Worm (Caenorhabditis elegans) whole organism, L1 larva: ENCODE results near the gene F30B5.11.

ENCODE experiments used
- Y116A8C.19 ChIP-seq: sonication (generic microtip); optimal IDR thresholded peaks from 2 replicates; lab custom pipeline; 2016; ENCODE audit warnings: missing compliant biosample characterization, missing genetic modification characterization, borderline replicate concordance
- blmp-1 ChIP-seq: fragments of 150-350 bp; optimal IDR thresholded peaks from 2 replicates; lab custom pipeline; 2014; ENCODE audit warnings: missing biosample characterization, missing genetic modification characterization
- elt-3 ChIP-seq, 6 experiments: fragments of 150-350 bp in 1 of 6; sonication (generic microtip); optimal IDR thresholded peaks; 2 replicates each; lab custom pipeline; 2017 to 2018; ENCODE audit warnings: missing biosample characterization in 6 of 6, missing genetic modification characterization in 6 of 6, inconsistent platforms in 1 of 6
- hlh-17 ChIP-seq: fragments of 200-800 bp; sonication (Bioruptor generic); optimal IDR thresholded peaks from 2 replicates; lab custom pipeline; 2018; ENCODE audit warnings: missing genetic modification characterization, mild to moderate bottlenecking, missing compliant biosample characterization, moderate library complexity, borderline replicate concordance
- lin-13 ChIP-seq: fragments of 150-350 bp; optimal IDR thresholded peaks from 2 replicates; lab custom pipeline; 2014; ENCODE audit warnings: missing biosample characterization, missing genetic modification reagents, missing genetic modification characterization
- lin-35 ChIP-seq, 2 experiments: fragments of 150-350 bp; optimal IDR thresholded peaks; 2 replicates each; lab custom pipeline; 2014; ENCODE audit warnings: missing biosample characterization in 2 of 2, missing genetic modification characterization in 2 of 2, missing genetic modification reagents in 2 of 2
- lir-3 ChIP-seq: sonication (generic microtip); optimal IDR thresholded peaks from 2 replicates; lab custom pipeline; 2016; ENCODE audit warnings: mild to moderate bottlenecking, missing genetic modification characterization, moderate library complexity, missing compliant biosample characterization; ENCODE audit not compliant: poor library complexity
- lsy-2 ChIP-seq, 2 experiments: fragments of 150-350 bp; optimal IDR thresholded peaks; 2 replicates each; lab custom pipeline; 2014; ENCODE audit warnings: missing biosample characterization in 2 of 2, missing genetic modification characterization in 2 of 2
- nhr-11 ChIP-seq: fragments of 150-350 bp; optimal IDR thresholded peaks from 2 replicates; lab custom pipeline; 2014; ENCODE audit warnings: missing biosample characterization, missing genetic modification characterization
- nhr-12 ChIP-seq: sonication (generic microtip); optimal IDR thresholded peaks from 2 replicates; lab custom pipeline; 2017; ENCODE audit warnings: missing biosample characterization, missing genetic modification characterization
- nhr-77 ChIP-seq: fragments of 150-350 bp; optimal IDR thresholded peaks from 2 replicates; lab custom pipeline; 2014; ENCODE audit warnings: missing biosample characterization, missing genetic modification characterization
- snpc-4 ChIP-seq: fragments of 150-350 bp; optimal IDR thresholded peaks from 2 replicates; lab custom pipeline; 2014; ENCODE audit warnings: missing biosample characterization, missing genetic modification characterization
- ztf-11 ChIP-seq, 2 experiments: sonication (generic microtip); optimal IDR thresholded peaks; 2 replicates each; lab custom pipeline; 2016 to 2017; ENCODE audit warnings: missing genetic modification characterization in 2 of 2, missing biosample characterization in 1 of 2, missing compliant biosample characterization in 1 of 2
- ztf-4 ChIP-seq: fragments of 150-350 bp; optimal IDR thresholded peaks from 2 replicates; lab custom pipeline; 2014; ENCODE audit warnings: missing biosample characterization, missing genetic modification characterization

DNA sequence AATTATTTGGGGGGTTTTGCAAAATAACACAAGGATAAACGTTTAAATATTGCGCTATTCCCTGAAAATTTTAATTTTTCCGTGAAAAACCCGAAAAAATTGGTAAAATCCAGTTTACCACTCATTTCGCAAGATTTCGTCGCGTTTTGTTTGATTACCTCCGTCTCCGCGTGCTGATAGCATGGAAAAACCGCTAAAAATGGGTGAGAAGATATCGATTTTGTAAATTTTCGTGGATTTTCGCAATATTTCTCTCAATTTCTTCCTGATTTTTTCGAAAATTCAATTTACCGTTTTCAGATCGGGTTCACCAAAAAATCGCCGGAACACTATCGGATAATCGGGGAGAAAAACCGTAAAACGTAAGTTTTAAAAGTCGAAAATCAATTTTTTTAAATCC is 27.9 kb upstream of the F30B5.11 start, which contains the start of gene ama-1:
- no peak for TF ChIP-seq snpc-4 (tag; lab: Kevin White, UChicago)
- no peak for TF ChIP-seq ztf-4 (tag; lab: Kevin White, UChicago)
- no peak for TF ChIP-seq nhr-12 (tag; lab: Kevin White, UChicago)
- TF ChIP-seq Y116A8C.19 (tag; lab: Kevin White, UChicago), result no peak
- no peak for TF ChIP-seq blmp-1 (tag; lab: Kevin White, UChicago)
- no peak for TF ChIP-seq ztf-11 (tag; optimal IDR thresholded peaks at IDR 0.05; lab: Kevin White, UChicago)
- TF ChIP-seq elt-3 (tag; optimal IDR thresholded peaks at IDR 0.05; lab: Kevin White, UChicago), result no peak
- TF ChIP-seq lsy-2 (tag; optimal IDR thresholded peaks at IDR 0.05; lab: Kevin White, UChicago), result no peak
- no peak for TF ChIP-seq nhr-77
- no peak for TF ChIP-seq lir-3
- no peak for TF ChIP-seq lin-35 (GFP tag; optimal IDR thresholded peaks at IDR 0.05; lab: Kevin White, UChicago)
- TF ChIP-seq lin-13 (GFP tag; lab: Kevin White, UChicago), result no peak
- TF ChIP-seq hlh-17, result no peak
- TF ChIP-seq nhr-11 (tag; lab: Kevin White, UChicago), result no peak
